Worm (Caenorhabditis elegans) whole organism, L1 larva: ENCODE data around the gene nduv-3.

ENCODE experiments used
- C04F5.9 ChIP-seq: sonication (generic microtip); optimal IDR thresholded peaks from 2 replicates; lab custom pipeline; 2016; ENCODE audit warnings: missing genetic modification characterization, missing compliant biosample characterization
- C16A3.4 ChIP-seq: fragments of 150-350 bp; optimal IDR thresholded peaks from 2 replicates; lab custom pipeline; 2014; ENCODE audit warnings: missing biosample characterization, missing genetic modification characterization
- C34B4.2 ChIP-seq: sonication (generic microtip); optimal IDR thresholded peaks from 2 replicates; lab custom pipeline; 2017; ENCODE audit warnings: mild to moderate bottlenecking, missing genetic modification characterization, missing compliant biosample characterization
- aha-1 ChIP-seq: fragments of 150-350 bp; optimal IDR thresholded peaks from 2 replicates; lab custom pipeline; 2014; ENCODE audit warnings: missing biosample characterization, missing genetic modification characterization
- aly-2 ChIP-seq: fragments of 150-350 bp; optimal IDR thresholded peaks from 2 replicates; lab custom pipeline; 2014; ENCODE audit warnings: missing biosample characterization, missing genetic modification characterization
- ceh-82 ChIP-seq, 3 experiments: fragments of 150-350 bp in 1 of 3; sonication (generic microtip) in 2 of 3; optimal IDR thresholded peaks; 2 replicates each; lab custom pipeline; 2014 to 2017; ENCODE audit warnings: missing biosample characterization in 3 of 3, missing genetic modification characterization in 3 of 3
- ceh-88 ChIP-seq: fragments of 200-800 bp; sonication (Bioruptor generic); IDR thresholded peaks from 2 replicates; pipeline ENCODE4 v1.3.6; 2022; ENCODE audit warnings: missing genetic modification characterization, missing compliant biosample characterization
- ces-1 ChIP-seq: fragments of 150-350 bp; optimal IDR thresholded peaks from 2 replicates; lab custom pipeline; 2014; ENCODE audit warnings: missing biosample characterization, missing genetic modification reagents, missing genetic modification characterization
- dpl-1 ChIP-seq, 3 experiments: fragments of 150-350 bp in 2 of 3; sonication (generic microtip) in 1 of 3; optimal IDR thresholded peaks; 2 replicates each; lab custom pipeline; 2014 to 2017; ENCODE audit warnings: missing biosample characterization in 3 of 3, missing genetic modification characterization in 3 of 3, missing genetic modification reagents in 3 of 3
- dsc-1 ChIP-seq: sonication (generic microtip); optimal IDR thresholded peaks from 2 replicates; lab custom pipeline; 2016; ENCODE audit warnings: mild to moderate bottlenecking, missing genetic modification characterization, missing compliant biosample characterization
- efl-1 ChIP-seq, 4 experiments: fragments of 150-350 bp; optimal IDR thresholded peaks in 3 of 4; peaks in 1 of 4; 1 replicate in 1 of 4; 2 replicates in 3 of 4; lab custom pipeline; 2014; ENCODE audit warnings: missing biosample characterization in 2 of 4, missing genetic modification characterization in 2 of 4, missing genetic modification reagents in 2 of 4
- egl-13 ChIP-seq: sonication (generic microtip); optimal IDR thresholded peaks from 2 replicates; lab custom pipeline; 2016; ENCODE audit warnings: missing genotype, missing genetic modification reagents, missing genetic modification characterization, missing compliant biosample characterization
- egl-27 ChIP-seq, 2 experiments: fragments of 150-350 bp in 1 of 2; sonication (generic microtip); optimal IDR thresholded peaks; 3 replicates each; lab custom pipeline; 2017 to 2018; ENCODE audit warnings: missing biosample characterization in 2 of 2, missing genetic modification characterization in 2 of 2, missing genetic modification reagents in 2 of 2
- elt-2 ChIP-seq: sonication (generic microtip); optimal IDR thresholded peaks from 2 replicates; lab custom pipeline; 2016; ENCODE audit warnings: missing genetic modification characterization, mild to moderate bottlenecking, inconsistent platforms, missing compliant biosample characterization, missing genetic modification reagents
- ets-5 ChIP-seq: fragments of 200-800 bp; sonication (Bioruptor generic); IDR thresholded peaks from 2 replicates; pipeline ENCODE4 v1.3.6; 2022; ENCODE audit warnings: missing genetic modification characterization, missing compliant biosample characterization
- fkh-10 ChIP-seq: sonication (generic microtip); optimal IDR thresholded peaks from 2 replicates; lab custom pipeline; 2017; ENCODE audit warnings: missing biosample characterization, missing genetic modification reagents, missing genetic modification characterization
- fkh-4 ChIP-seq: sonication (generic microtip); optimal IDR thresholded peaks from 2 replicates; lab custom pipeline; 2016; ENCODE audit warnings: missing compliant biosample characterization, missing genetic modification characterization, borderline replicate concordance
- fos-1 ChIP-seq: fragments of 150-350 bp; optimal IDR thresholded peaks from 2 replicates; lab custom pipeline; 2014; ENCODE audit warnings: missing biosample characterization, missing genetic modification characterization
- grh-1 ChIP-seq: fragments of 200-800 bp; sonication (Bioruptor generic); IDR thresholded peaks from 2 replicates; pipeline ENCODE4 v1.3.6; 2022; ENCODE audit warnings: missing genetic modification reagents, missing genetic modification characterization, missing compliant biosample characterization
- irx-1 ChIP-seq: sonication (generic microtip); optimal IDR thresholded peaks from 2 replicates; lab custom pipeline; 2016; ENCODE audit warnings: missing genetic modification characterization, missing compliant biosample characterization
- isw-1 ChIP-seq: fragments of 200-800 bp; sonication (Bioruptor generic); IDR thresholded peaks from 2 replicates; pipeline ENCODE4 v1.3.6; 2022; ENCODE audit warnings: missing genetic modification characterization, missing compliant biosample characterization
- jun-1 ChIP-seq: fragments of 150-350 bp; optimal IDR thresholded peaks from 2 replicates; lab custom pipeline; 2014; ENCODE audit warnings: missing biosample characterization, missing genetic modification reagents, missing genetic modification characterization
- lin-35 ChIP-seq, 2 experiments: fragments of 150-350 bp; optimal IDR thresholded peaks; 2 replicates each; lab custom pipeline; 2014; ENCODE audit warnings: missing biosample characterization in 2 of 2, missing genetic modification characterization in 2 of 2, missing genetic modification reagents in 2 of 2
- lin-39 ChIP-seq: fragments of 150-350 bp; optimal IDR thresholded peaks from 2 replicates; lab custom pipeline; 2014; ENCODE audit warnings: missing biosample characterization, missing genetic modification reagents, missing genetic modification characterization
- lsy-2 ChIP-seq, 2 experiments: fragments of 150-350 bp; optimal IDR thresholded peaks; 2 replicates each; lab custom pipeline; 2014; ENCODE audit warnings: missing biosample characterization in 2 of 2, missing genetic modification characterization in 2 of 2
- mab-9 ChIP-seq: fragments of 200-800 bp; sonication (Bioruptor generic); IDR thresholded peaks from 2 replicates; pipeline ENCODE4 v1.3.6; 2022; ENCODE audit warnings: missing genetic modification reagents, missing genetic modification characterization, missing compliant biosample characterization
- mdl-1 ChIP-seq, 2 experiments: fragments of 150-350 bp; optimal IDR thresholded peaks; 2 replicates each; lab custom pipeline; 2014 to 2017; ENCODE audit warnings: missing biosample characterization in 2 of 2, missing genetic modification characterization in 2 of 2, inconsistent platforms in 1 of 2
- mef-2 ChIP-seq: fragments of 150-350 bp; optimal IDR thresholded peaks from 2 replicates; lab custom pipeline; 2014; ENCODE audit warnings: missing biosample characterization, missing genetic modification characterization
- nhr-11 ChIP-seq: fragments of 150-350 bp; optimal IDR thresholded peaks from 2 replicates; lab custom pipeline; 2014; ENCODE audit warnings: missing biosample characterization, missing genetic modification characterization
- nhr-12 ChIP-seq: sonication (generic microtip); optimal IDR thresholded peaks from 2 replicates; lab custom pipeline; 2017; ENCODE audit warnings: missing biosample characterization, missing genetic modification characterization
- nhr-19 ChIP-seq: fragments of 200-800 bp; sonication (Bioruptor generic); conservative IDR thresholded peaks from 2 replicates; pipeline ENCODE4 v1.3.6; 2022; ENCODE audit warnings: missing genetic modification characterization, missing compliant biosample characterization
- nhr-28 ChIP-seq: fragments of 150-350 bp; optimal IDR thresholded peaks from 2 replicates; lab custom pipeline; 2014; ENCODE audit warnings: missing biosample characterization, missing genetic modification characterization
- nhr-47 ChIP-seq: sonication (generic microtip); optimal IDR thresholded peaks from 2 replicates; lab custom pipeline; 2016; ENCODE audit warnings: mild to moderate bottlenecking, missing genetic modification characterization, moderate library complexity, missing compliant biosample characterization
- nhr-71 ChIP-seq: sonication (generic microtip); optimal IDR thresholded peaks from 2 replicates; lab custom pipeline; 2016; ENCODE audit warnings: mild to moderate bottlenecking, missing genetic modification characterization, moderate library complexity, missing compliant biosample characterization
- nhr-76 ChIP-seq: sonication (generic microtip); optimal IDR thresholded peaks from 2 replicates; lab custom pipeline; 2017; ENCODE audit warnings: missing biosample characterization, missing genetic modification characterization
- pag-3 ChIP-seq: sonication (generic microtip); optimal IDR thresholded peaks from 2 replicates; lab custom pipeline; 2017; ENCODE audit warnings: missing genetic modification characterization, mild to moderate bottlenecking, missing compliant biosample characterization, antibody characterized with exemption, borderline replicate concordance; ENCODE audit not compliant: insufficient read depth
- pax-3 ChIP-seq: fragments of 200-800 bp; sonication (Bioruptor generic); optimal IDR thresholded peaks from 2 replicates; lab custom pipeline; 2018; ENCODE audit warnings: mild to moderate bottlenecking, missing genetic modification characterization, moderate library complexity, missing compliant biosample characterization
- rnt-1 ChIP-seq: sonication (generic microtip); optimal IDR thresholded peaks from 2 replicates; lab custom pipeline; 2016; ENCODE audit warnings: mild to moderate bottlenecking, missing genetic modification characterization, moderate library complexity, missing compliant biosample characterization
- skn-1 ChIP-seq: fragments of 150-350 bp; optimal IDR thresholded peaks from 2 replicates; lab custom pipeline; 2014; ENCODE audit warnings: missing biosample characterization, missing genetic modification characterization
- snu-23 ChIP-seq: sonication (generic microtip); optimal IDR thresholded peaks from 2 replicates; lab custom pipeline; 2016; ENCODE audit warnings: missing genetic modification characterization, missing compliant biosample characterization
- sptf-1 ChIP-seq: fragments of 150-350 bp; optimal IDR thresholded peaks from 2 replicates; lab custom pipeline; 2014; ENCODE audit warnings: missing biosample characterization, missing genetic modification characterization
- swsn-7 ChIP-seq: sonication (generic microtip); optimal IDR thresholded peaks from 2 replicates; lab custom pipeline; 2016; ENCODE audit warnings: missing genetic modification characterization, missing compliant biosample characterization
- tbx-2 ChIP-seq: sonication (generic microtip); optimal IDR thresholded peaks from 2 replicates; lab custom pipeline; 2016; ENCODE audit warnings: missing genetic modification characterization, missing compliant biosample characterization
- tlp-1 ChIP-seq: fragments of 150-350 bp; optimal IDR thresholded peaks from 2 replicates; lab custom pipeline; 2014; ENCODE audit warnings: missing biosample characterization, missing genetic modification characterization
- unc-30 ChIP-seq: sonication (generic microtip); optimal IDR thresholded peaks from 2 replicates; lab custom pipeline; 2017; ENCODE audit warnings: missing biosample characterization, missing genetic modification characterization
- unc-62 ChIP-seq: fragments of 150-350 bp; optimal IDR thresholded peaks from 2 replicates; lab custom pipeline; 2014; ENCODE audit warnings: missing biosample characterization, missing genetic modification reagents, missing genetic modification characterization
- unc-86 ChIP-seq: sonication (generic microtip); optimal IDR thresholded peaks from 2 replicates; lab custom pipeline; 2016; ENCODE audit warnings: missing genetic modification characterization, missing compliant biosample characterization
- unc-98 ChIP-seq: fragments of 200-800 bp; sonication (Bioruptor generic); IDR thresholded peaks from 2 replicates; pipeline ENCODE4 v1.3.6; 2022; ENCODE audit warnings: missing genetic modification characterization, missing compliant biosample characterization
- vab-15 ChIP-seq: sonication (generic microtip); optimal IDR thresholded peaks from 2 replicates; lab custom pipeline; 2017; ENCODE audit warnings: missing genotype, mild to moderate bottlenecking, missing genetic modification characterization, missing compliant biosample characterization
- xbp-1 ChIP-seq: sonication (generic microtip); optimal IDR thresholded peaks from 2 replicates; lab custom pipeline; 2016; ENCODE audit warnings: missing genetic modification characterization, missing compliant biosample characterization
- zag-1 ChIP-seq: fragments of 150-350 bp; optimal IDR thresholded peaks from 2 replicates; lab custom pipeline; 2014; ENCODE audit warnings: missing biosample characterization, missing genetic modification characterization
- ztf-11 ChIP-seq, 2 experiments: sonication (generic microtip); optimal IDR thresholded peaks; 2 replicates each; lab custom pipeline; 2016 to 2017; ENCODE audit warnings: missing genetic modification characterization in 2 of 2, missing biosample characterization in 1 of 2, missing compliant biosample characterization in 1 of 2
- ztf-4 ChIP-seq: fragments of 150-350 bp; optimal IDR thresholded peaks from 2 replicates; lab custom pipeline; 2014; ENCODE audit warnings: missing biosample characterization, missing genetic modification characterization

The nduv-3 gene

ce11 chrIV:2665388-2665978 is 24.4 kb downstream of the nduv-3 start:
- no peak for TF ChIP-seq aha-1 (tag; lab: Kevin White, UChicago)
- TF ChIP-seq fos-1 (tag; lab: Kevin White, UChicago): no peak
- TF ChIP-seq tlp-1 (tag; lab: Kevin White, UChicago): no peak
- TF ChIP-seq vab-15 (tag; lab: Kevin White, UChicago): no peak
- TF ChIP-seq sptf-1 (tag; lab: Kevin White, UChicago): no peak
- no peak; the same call in none of the 2 replicates for TF ChIP-seq nhr-19 (GFP tag; lab: Robert Waterston, UW)
- TF ChIP-seq fkh-10 (GFP tag; lab: Kevin White, UChicago): no peak
- no peak for TF ChIP-seq tbx-2 (tag; lab: Kevin White, UChicago)
- TF ChIP-seq ets-5: no peak
- TF ChIP-seq pag-3 (tag; lab: Kevin White, UChicago): peak; percentile 99
- TF ChIP-seq nhr-47 (tag; lab: Kevin White, UChicago): no peak
- TF ChIP-seq C16A3.4: no peak
- no peak for TF ChIP-seq elt-2
- TF ChIP-seq mef-2 (tag; lab: Kevin White, UChicago): no peak
- TF ChIP-seq pax-3 (tag; lab: Kevin White, UChicago): no peak
- TF ChIP-seq ztf-11 (tag; optimal IDR thresholded peaks at IDR 0.05; lab: Kevin White, UChicago): no peak
- no peak for TF ChIP-seq unc-30
- TF ChIP-seq unc-86 (tag; lab: Kevin White, UChicago): no peak
- TF ChIP-seq aly-2 (tag; lab: Kevin White, UChicago): no peak
- peak; percentile 54 for TF ChIP-seq rnt-1 (tag; lab: Kevin White, UChicago)
- peak in 1 of 2 experiments; percentile 29 for TF ChIP-seq mdl-1 (tag; optimal IDR thresholded peaks at IDR 0.05; lab: Kevin White, UChicago)
- TF ChIP-seq lin-35 (GFP tag; optimal IDR thresholded peaks at IDR 0.05; lab: Kevin White, UChicago): no peak
- TF ChIP-seq ceh-88 (GFP tag; lab: Robert Waterston, UW): no peak
- TF ChIP-seq snu-23 (GFP tag; lab: Kevin White, UChicago): peak; percentile 30
- no peak for TF ChIP-seq C04F5.9 (tag; lab: Kevin White, UChicago)
- TF ChIP-seq nhr-71 (tag; lab: Kevin White, UChicago): peak; percentile 74
- no peak for TF ChIP-seq nhr-28 (tag; lab: Kevin White, UChicago)
- TF ChIP-seq isw-1 (GFP tag; lab: Robert Waterston, UW): no peak
- TF ChIP-seq unc-98: 0 out of 2 replicates have a peak, but pooled peaks have one; percentile 40
- TF ChIP-seq grh-1 (GFP tag; lab: Robert Waterston, UW): no peak
- TF ChIP-seq C34B4.2: no peak
- TF ChIP-seq nhr-76 (tag; lab: Kevin White, UChicago): no peak
- no peak for TF ChIP-seq nhr-12 (tag; lab: Kevin White, UChicago)
- TF ChIP-seq lsy-2 (tag; optimal IDR thresholded peaks at IDR 0.05; lab: Kevin White, UChicago): peak in 1 of 2 experiments; percentile 59
- no peak for TF ChIP-seq egl-27 (tag; optimal IDR thresholded peaks at IDR 0.05; lab: Kevin White, UChicago)
- no peak for TF ChIP-seq ceh-82 (tag; optimal IDR thresholded peaks at IDR 0.05; lab: Kevin White, UChicago)
- TF ChIP-seq zag-1 (tag; lab: Kevin White, UChicago): no peak
- TF ChIP-seq ztf-4 (tag; lab: Kevin White, UChicago): no peak
- peak; percentile 25 for TF ChIP-seq dsc-1 (tag; lab: Kevin White, UChicago)
- TF ChIP-seq nhr-11 (tag; lab: Kevin White, UChicago): no peak
- no peak for TF ChIP-seq mab-9
- TF ChIP-seq dpl-1 (GFP tag; optimal IDR thresholded peaks at IDR 0.05; lab: Kevin White, UChicago): no peak
- TF ChIP-seq efl-1 (optimal IDR thresholded peaks at IDR 0.05; lab: Kevin White, UChicago): peak in 1 of 2 experiments; percentile 23
- TF ChIP-seq efl-1 (GFP tag; optimal IDR thresholded peaks at IDR 0.05 in 1 of 2; lab: Kevin White, UChicago): peak; percentile 4 to 64
- no peak for TF ChIP-seq lin-39 (tag; lab: Kevin White, UChicago)
- peak; percentile 16 for TF ChIP-seq swsn-7
- TF ChIP-seq unc-62: no peak
- TF ChIP-seq jun-1 (tag; lab: Kevin White, UChicago): no peak
- TF ChIP-seq ces-1 (GFP tag; lab: Kevin White, UChicago): no peak
- TF ChIP-seq irx-1 (tag; lab: Kevin White, UChicago): no peak
- TF ChIP-seq fkh-4 (tag; lab: Kevin White, UChicago): no peak
- no peak for TF ChIP-seq xbp-1 (tag; lab: Kevin White, UChicago)
- no peak for TF ChIP-seq egl-13
- no peak for TF ChIP-seq skn-1 (tag; lab: Kevin White, UChicago)
